Worm (Caenorhabditis elegans): ENCODE data around the gene gst-30.
"Not testable (repeated sequence)": the region's sequence is repeated elsewhere in the genome, so short reads cannot be mapped to it uniquely, and the experiment has no call there.

Gene gst-30

ce11 chrII:4924729-4925128 is 10.1 kb downstream of the gst-30 start:
- TF ChIP-seq W03F9.2 (tag; optimal IDR thresholded peaks at IDR 0.05), result no peak
- TF ChIP-seq dao-5 (tag; optimal IDR thresholded peaks at IDR 0.05), result no peak
- TF ChIP-seq him-1 (tag; optimal IDR thresholded peaks at IDR 0.05), result no peak

ce11 chrII:4920608-4921007 is 14.2 kb downstream of the gst-30 start:
- TF ChIP-seq him-1 (tag; optimal IDR thresholded peaks at IDR 0.05) (no peak), dao-5 (tag; optimal IDR thresholded peaks at IDR 0.05) (no peak), W03F9.2 (tag; optimal IDR thresholded peaks at IDR 0.05) (no peak)

ce11 chrII:4918501-4919021 is 16.3 kb downstream of the gst-30 start:
- TF ChIP-seq dao-5 (tag; optimal IDR thresholded peaks at IDR 0.05), result no peak

- not testable (repeated sequence) for TF ChIP-seq W03F9.2, dao-5, him-1 (tag; optimal IDR thresholded peaks at IDR 0.05)
Measured at ce11 chrII:4916462-4916861, 18.4 kb downstream of the gst-30 start, which contains the start of gene msp-31. Gene msp-31, minus strand, starts transcription at chrII:4916562.

ce11 chrII:4915572-4915971 is 19.3 kb downstream of the gst-30 start:
- TF ChIP-seq W03F9.2 (tag; optimal IDR thresholded peaks at IDR 0.05), result no peak
- TF ChIP-seq him-1 (tag; optimal IDR thresholded peaks at IDR 0.05), result no peak
- no peak for TF ChIP-seq dao-5 (tag; optimal IDR thresholded peaks at IDR 0.05)

ce11 chrII:4914214-4914613 is 20.6 kb downstream of the gst-30 start, which contains the start of gene R05F9.11:
Gene R05F9.11, minus strand, starts transcription at chrII:4914218.
- TF ChIP-seq him-1 (tag; optimal IDR thresholded peaks at IDR 0.05) (no peak), dao-5 (tag; optimal IDR thresholded peaks at IDR 0.05) (no peak), W03F9.2 (tag; optimal IDR thresholded peaks at IDR 0.05) (no peak)

- no peak for TF ChIP-seq W03F9.2 (tag; optimal IDR thresholded peaks at IDR 0.05)
- TF ChIP-seq dao-5 (tag; optimal IDR thresholded peaks at IDR 0.05), result no peak
- TF ChIP-seq him-1 (tag; optimal IDR thresholded peaks at IDR 0.05), result no peak
Measured at ce11 chrII:4908160-4908559, 26.7 kb downstream of the gst-30 start.

- no peak for TF ChIP-seq W03F9.2 (tag; optimal IDR thresholded peaks at IDR 0.05)
- no peak for TF ChIP-seq dao-5 (tag; optimal IDR thresholded peaks at IDR 0.05)
Measured at ce11 chrII:4905883-4906282, 29.0 kb downstream of the gst-30 start.

ce11 chrII:4905331-4905730 is 29.5 kb downstream of the gst-30 start:
- TF ChIP-seq dao-5 (tag; optimal IDR thresholded peaks at IDR 0.05) (no peak), him-1 (tag; optimal IDR thresholded peaks at IDR 0.05) (no peak), W03F9.2 (tag; optimal IDR thresholded peaks at IDR 0.05) (no peak)

ce11 chrII:4904778-4905177 is 30.1 kb downstream of the gst-30 start, which contains the start of gene btbd-10:
Gene btbd-10, plus strand, starts transcription at chrII:4905008.
- TF ChIP-seq him-1 (tag; optimal IDR thresholded peaks at IDR 0.05) (no peak), W03F9.2 (tag; optimal IDR thresholded peaks at IDR 0.05) (no peak), dao-5 (tag; optimal IDR thresholded peaks at IDR 0.05) (no peak)

ce11 chrII:4904277-4904676 is 30.6 kb downstream of the gst-30 start:
- TF ChIP-seq dao-5 (tag; optimal IDR thresholded peaks at IDR 0.05) (no peak), W03F9.2 (tag; optimal IDR thresholded peaks at IDR 0.05) (peak; percentile 88)

- not testable (repeated sequence) for TF ChIP-seq him-1, dao-5, W03F9.2 (tag; optimal IDR thresholded peaks at IDR 0.05)
Measured at ce11 chrII:4903696-4904095, 31.2 kb downstream of the gst-30 start, which contains the start of gene sgt-1. Gene sgt-1, minus strand, starts transcription at chrII:4903796.

- TF ChIP-seq dao-5 (tag; optimal IDR thresholded peaks at IDR 0.05), result no peak
- no peak for TF ChIP-seq W03F9.2 (tag; optimal IDR thresholded peaks at IDR 0.05)
- no peak for TF ChIP-seq him-1 (tag; optimal IDR thresholded peaks at IDR 0.05)
Measured at ce11 chrII:4902035-4902434, 32.8 kb downstream of the gst-30 start, which contains the start of gene R05F9.9. Gene R05F9.9, minus strand, starts transcription at chrII:4902100.

ce11 chrII:4898529-4898928 is 36.3 kb downstream of the gst-30 start, which contains the start of gene msp-32:
Gene msp-32, plus strand, starts transcription at chrII:4898829.
- TF ChIP-seq him-1, dao-5, W03F9.2 (tag; optimal IDR thresholded peaks at IDR 0.05): not testable (repeated sequence)

ce11 chrII:4892594-4892993 is 42.3 kb downstream of the gst-30 start, which contains the start of gene msp-33:
Gene msp-33, minus strand, starts transcription at chrII:4892694.
- TF ChIP-seq him-1 (tag; optimal IDR thresholded peaks at IDR 0.05), result no peak
- TF ChIP-seq dao-5 (tag; optimal IDR thresholded peaks at IDR 0.05), result no peak
- no peak for TF ChIP-seq W03F9.2 (tag; optimal IDR thresholded peaks at IDR 0.05)
